Fruit fly (Drosophila melanogaster): Measurements from ENCODE around the gene CG31140.

The CG31140 gene

DNA sequence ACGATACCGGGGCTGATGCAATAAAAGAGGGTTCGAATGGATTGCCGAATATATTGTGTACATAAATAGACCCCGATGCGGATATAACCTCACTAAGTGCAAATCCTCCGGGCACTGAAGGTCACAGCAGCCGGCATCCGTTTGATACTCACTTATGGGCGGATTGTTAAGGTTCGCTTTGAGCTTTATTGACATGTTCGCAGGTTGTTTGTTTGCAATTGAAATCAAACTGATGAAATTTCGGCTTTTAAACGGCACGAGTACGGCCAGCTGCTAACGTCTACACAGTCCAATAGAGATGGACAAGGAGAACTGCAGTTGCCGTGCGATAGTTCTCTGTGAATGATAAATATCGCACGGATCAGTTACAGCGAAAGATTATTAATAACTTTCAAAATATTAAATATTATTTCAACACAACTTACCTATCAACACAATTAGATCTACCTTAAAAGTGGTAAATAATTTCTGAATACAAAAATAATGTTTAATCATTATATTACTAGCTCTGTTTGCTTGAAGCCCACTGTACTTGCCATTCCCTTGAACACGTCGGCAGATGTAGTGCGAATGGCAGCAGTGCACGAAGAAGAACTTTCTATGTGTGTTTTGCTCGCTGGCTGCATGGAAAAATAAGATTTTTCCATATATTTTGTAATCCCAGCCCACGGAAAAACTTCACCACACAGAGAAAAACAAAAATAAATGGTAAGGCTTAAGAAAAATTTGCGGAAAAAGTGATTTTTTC lies 4.7 kb upstream of the CG31140 start, which contains the start of the genes GluProRS and AP-1sigma (continued):
- no peak for TF ChIP-seq TFAM (GFP tag; optimal IDR thresholded peaks at IDR 0.05)
- TF ChIP-seq Hmx (GFP tag; optimal IDR thresholded peaks at IDR 0.05), result no peak
- peak; percentile 85 for TF ChIP-seq CG4328 (GFP tag; optimal IDR thresholded peaks at IDR 0.05)
- peak; percentile 88 for TF ChIP-seq cato (GFP tag; optimal IDR thresholded peaks at IDR 0.05; ENCODE audit: borderline replicate concordance)
- TF ChIP-seq inv (GFP tag; IDR thresholded peaks at IDR 0.05; ENCODE audit: partially characterized antibody), result peak; percentile 91
- TF ChIP-seq phol (tag; optimal IDR thresholded peaks at IDR 0.05), result peak; percentile 94
- TF ChIP-seq Med (GFP tag), result peak; percentile 98
- TF ChIP-seq Scr (GFP tag; IDR thresholded peaks at IDR 0.05; ENCODE audit: partially characterized antibody), result peak; percentile 97
- peak; percentile 88 for TF ChIP-seq CG30431 (GFP tag; optimal IDR thresholded peaks at IDR 0.05)
- TF ChIP-seq Sin3A (optimal IDR thresholded peaks at IDR 0.05), result peak; percentile 99
- TF ChIP-seq mam (GFP tag; optimal IDR thresholded peaks at IDR 0.05), result peak; percentile 90
- peak; percentile 39 for TF ChIP-seq run (tag; optimal IDR thresholded peaks at IDR 0.05)
- TF ChIP-seq CG15601 (tag; optimal IDR thresholded peaks at IDR 0.05), result peak; percentile 74
- peak; percentile 88 for TF ChIP-seq pnt (GFP tag; optimal IDR thresholded peaks at IDR 0.05)
- TF ChIP-seq maf-S (GFP tag; optimal IDR thresholded peaks at IDR 0.05), result peak; percentile 82
- TF ChIP-seq ems (GFP tag; optimal IDR thresholded peaks at IDR 0.05), result peak; percentile 87
- peak; percentile 14 for TF ChIP-seq Dp (GFP tag; optimal IDR thresholded peaks at IDR 0.05)
- TF ChIP-seq CG3163 (GFP tag; optimal IDR thresholded peaks at IDR 0.05), result peak; percentile 48
- no peak for TF ChIP-seq lov (optimal IDR thresholded peaks at IDR 0.05)
- peak; percentile 86; the same call in 2 of the 3 replicates for TF ChIP-seq lov (GFP tag; IDR thresholded peaks at IDR 0.05)
- peak; percentile 46 for TF ChIP-seq CG12236 (GFP tag; optimal IDR thresholded peaks at IDR 0.05)
- peak; percentile 95 for TF ChIP-seq CG11085 (GFP tag; IDR thresholded peaks at IDR 0.05)
- TF ChIP-seq jumu (GFP tag; optimal IDR thresholded peaks at IDR 0.05), result peak; percentile 83
- peak; percentile 91 for TF ChIP-seq CG16815 (GFP tag; optimal IDR thresholded peaks at IDR 0.05)
- 0 out of 3 replicates have a peak, but pooled peaks have one; percentile 53 for TF ChIP-seq z (GFP tag; IDR thresholded peaks at IDR 0.05)
- no peak for TF ChIP-seq CTCF (GFP tag; optimal IDR thresholded peaks at IDR 0.05)
- peak; percentile 93 for TF ChIP-seq wor (GFP tag; IDR thresholded peaks at IDR 0.05)
- TF ChIP-seq CG15073 (GFP tag; optimal IDR thresholded peaks at IDR 0.05), result peak; percentile 48
- TF ChIP-seq gem (tag; optimal IDR thresholded peaks at IDR 0.05), result peak; percentile 95
- TF ChIP-seq slp2 (GFP tag; optimal IDR thresholded peaks at IDR 0.05), result peak; percentile 62
- TF ChIP-seq Mad (GFP tag; optimal IDR thresholded peaks at IDR 0.05), result peak; percentile 91
- peak; percentile 94 for TF ChIP-seq al (GFP tag; IDR thresholded peaks at IDR 0.05)
- peak; percentile 92 for TF ChIP-seq CG3726 (GFP tag; IDR thresholded peaks at IDR 0.05)
- peak; percentile 66 for TF ChIP-seq ERR (GFP tag; optimal IDR thresholded peaks at IDR 0.05)
- TF ChIP-seq Hsf (GFP tag; optimal IDR thresholded peaks at IDR 0.05), result peak; percentile 93
- TF ChIP-seq CG12744 (GFP tag; optimal IDR thresholded peaks at IDR 0.05), result peak; percentile 62
- peak; percentile 95 for TF ChIP-seq CG32532 (GFP tag; IDR thresholded peaks at IDR 0.05)
- TF ChIP-seq sob (GFP tag; IDR thresholded peaks at IDR 0.05), result peak; percentile 96
- TF ChIP-seq CG33213 (GFP tag; optimal IDR thresholded peaks at IDR 0.05), result peak; percentile 79
- TF ChIP-seq Ssrp (tag; optimal IDR thresholded peaks at IDR 0.05), result peak; percentile 87
- TF ChIP-seq CG17186 (GFP tag; optimal IDR thresholded peaks at IDR 0.05), result peak; percentile 58
- TF ChIP-seq so (GFP tag; IDR thresholded peaks at IDR 0.05), result peak; percentile 92
- TF ChIP-seq CG30403 (GFP tag; optimal IDR thresholded peaks at IDR 0.05), result peak; percentile 97
- TF ChIP-seq Lpt (GFP tag; optimal IDR thresholded peaks at IDR 0.05), result no peak
- peak; percentile 94 for TF ChIP-seq tin (GFP tag; optimal IDR thresholded peaks at IDR 0.05)
- TF ChIP-seq CG6254 (GFP tag; optimal IDR thresholded peaks at IDR 0.05), result peak; percentile 66
- peak; percentile 86 for TF ChIP-seq trem (tag; optimal IDR thresholded peaks at IDR 0.05)
- TF ChIP-seq btn (GFP tag; optimal IDR thresholded peaks at IDR 0.05), result peak; percentile 42
- TF ChIP-seq pum (GFP tag; optimal IDR thresholded peaks at IDR 0.05), result peak; percentile 88
- TF ChIP-seq NFAT (GFP tag; IDR thresholded peaks at IDR 0.05), result peak; percentile 95
- peak; percentile 91 for TF ChIP-seq CG12769 (tag; optimal IDR thresholded peaks at IDR 0.05)
- peak; percentile 74 for TF ChIP-seq Atf-2 (GFP tag; optimal IDR thresholded peaks at IDR 0.05)

Measured in whole organism, embryonic.